Worm (Caenorhabditis elegans) whole organism, L1 larva: ENCODE data around the gene F49C5.9.

Source experiments
- aha-1 ChIP-seq: fragments of 150-350 bp; optimal IDR thresholded peaks from 2 replicates; lab custom pipeline; 2014; ENCODE audit warnings: missing biosample characterization, missing genetic modification characterization
- ceh-8 ChIP-seq: fragments of 200-800 bp; sonication (Bioruptor generic); optimal IDR thresholded peaks from 2 replicates; lab custom pipeline; 2018; ENCODE audit warnings: mild to moderate bottlenecking, missing genetic modification characterization, moderate library complexity, missing compliant biosample characterization
- fos-1 ChIP-seq: fragments of 150-350 bp; optimal IDR thresholded peaks from 2 replicates; lab custom pipeline; 2014; ENCODE audit warnings: missing biosample characterization, missing genetic modification characterization
- hpl-2 ChIP-seq: fragments of 150-350 bp; optimal IDR thresholded peaks from 2 replicates; lab custom pipeline; 2014; ENCODE audit warnings: missing biosample characterization, missing genetic modification reagents, missing genetic modification characterization
- jun-1 ChIP-seq: fragments of 150-350 bp; optimal IDR thresholded peaks from 2 replicates; lab custom pipeline; 2014; ENCODE audit warnings: missing biosample characterization, missing genetic modification reagents, missing genetic modification characterization
- lin-13 ChIP-seq: fragments of 150-350 bp; optimal IDR thresholded peaks from 2 replicates; lab custom pipeline; 2014; ENCODE audit warnings: missing biosample characterization, missing genetic modification reagents, missing genetic modification characterization
- lin-14 ChIP-seq: fragments of 200-800 bp; sonication (Bioruptor generic); optimal IDR thresholded peaks from 2 replicates; lab custom pipeline; 2018; ENCODE audit warnings: mild to moderate bottlenecking, missing genetic modification characterization, moderate library complexity, missing compliant biosample characterization
- nhr-237 ChIP-seq: fragments of 150-350 bp; optimal IDR thresholded peaks from 2 replicates; lab custom pipeline; 2014; ENCODE audit warnings: missing biosample characterization, missing genetic modification characterization
- sox-4 ChIP-seq: sonication (generic microtip); optimal IDR thresholded peaks from 2 replicates; lab custom pipeline; 2016; ENCODE audit warnings: missing genetic modification characterization, missing compliant biosample characterization
- unc-62 ChIP-seq: fragments of 150-350 bp; optimal IDR thresholded peaks from 2 replicates; lab custom pipeline; 2014; ENCODE audit warnings: missing biosample characterization, missing genetic modification reagents, missing genetic modification characterization

DNA sequence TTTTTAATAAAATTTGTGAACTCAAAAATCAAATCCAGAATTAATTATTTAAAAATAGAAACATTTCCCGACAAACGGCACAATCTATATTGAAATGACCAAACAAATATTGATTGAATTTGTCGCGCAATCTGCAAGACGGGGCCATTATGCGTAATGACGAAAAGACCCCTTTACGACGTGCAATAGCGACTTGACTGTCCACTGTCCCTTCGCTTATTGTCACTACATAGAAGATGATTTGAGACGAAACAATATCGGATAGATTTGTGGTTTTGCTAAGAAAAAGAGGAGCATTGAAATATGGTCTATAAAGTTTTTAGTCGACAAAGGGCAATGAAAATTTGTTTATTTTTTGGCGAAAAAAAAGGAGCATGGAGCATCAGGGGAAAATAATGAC lies 6.5 kb upstream of the F49C5.9 start:
- TF ChIP-seq lin-14 (GFP tag; lab: Kevin White, UChicago) = no peak
- no peak for TF ChIP-seq jun-1 (tag; lab: Kevin White, UChicago)
- no peak for TF ChIP-seq nhr-237 (tag; lab: Kevin White, UChicago)
- TF ChIP-seq unc-62 (GFP tag; lab: Kevin White, UChicago) = no peak
- no peak for TF ChIP-seq aha-1 (tag; lab: Kevin White, UChicago)
- no peak for TF ChIP-seq sox-4
- TF ChIP-seq fos-1 (tag; lab: Kevin White, UChicago) = no peak
- no peak for TF ChIP-seq hpl-2 (GFP tag; lab: Kevin White, UChicago)
- no peak for TF ChIP-seq ceh-8 (GFP tag; lab: Kevin White, UChicago)
- TF ChIP-seq lin-13 (GFP tag; lab: Kevin White, UChicago) = no peak
